Worm (Caenorhabditis elegans) whole organism, L4 larva: ENCODE results near the gene inx-11.
"Not testable (repeated sequence)": the region's sequence is repeated elsewhere in the genome, so short reads cannot be mapped to it uniquely, and the experiment has no call there.

Experiments
- aly-2 ChIP-seq: sonication (generic microtip); optimal IDR thresholded peaks from 2 replicates; lab custom pipeline; 2018; ENCODE audit warnings: missing biosample characterization, missing genetic modification characterization
- ama-1 ChIP-seq: fragments of 150-350 bp; optimal IDR thresholded peaks from 2 replicates; lab custom pipeline; 2014; ENCODE audit warnings: inconsistent platforms, mixed read lengths
- zfp-2 ChIP-seq: sonication (generic microtip); optimal IDR thresholded peaks from 2 replicates; lab custom pipeline; 2016; ENCODE audit warnings: mild to moderate bottlenecking, missing genetic modification characterization, missing compliant biosample characterization

- not testable (repeated sequence) for TF ChIP-seq zfp-2 (tag; lab: Kevin White, UChicago); ama-1 (lab: Kevin White, UChicago); aly-2 (tag; lab: Kevin White, UChicago)
Measured at ce11 chrV:12509922-12510582, 23.0 kb downstream of the inx-11 start.
